Fruit fly (Drosophila melanogaster): ENCODE results near the gene PGRP-SB2.

PGRP-SB2 gene

DNA sequence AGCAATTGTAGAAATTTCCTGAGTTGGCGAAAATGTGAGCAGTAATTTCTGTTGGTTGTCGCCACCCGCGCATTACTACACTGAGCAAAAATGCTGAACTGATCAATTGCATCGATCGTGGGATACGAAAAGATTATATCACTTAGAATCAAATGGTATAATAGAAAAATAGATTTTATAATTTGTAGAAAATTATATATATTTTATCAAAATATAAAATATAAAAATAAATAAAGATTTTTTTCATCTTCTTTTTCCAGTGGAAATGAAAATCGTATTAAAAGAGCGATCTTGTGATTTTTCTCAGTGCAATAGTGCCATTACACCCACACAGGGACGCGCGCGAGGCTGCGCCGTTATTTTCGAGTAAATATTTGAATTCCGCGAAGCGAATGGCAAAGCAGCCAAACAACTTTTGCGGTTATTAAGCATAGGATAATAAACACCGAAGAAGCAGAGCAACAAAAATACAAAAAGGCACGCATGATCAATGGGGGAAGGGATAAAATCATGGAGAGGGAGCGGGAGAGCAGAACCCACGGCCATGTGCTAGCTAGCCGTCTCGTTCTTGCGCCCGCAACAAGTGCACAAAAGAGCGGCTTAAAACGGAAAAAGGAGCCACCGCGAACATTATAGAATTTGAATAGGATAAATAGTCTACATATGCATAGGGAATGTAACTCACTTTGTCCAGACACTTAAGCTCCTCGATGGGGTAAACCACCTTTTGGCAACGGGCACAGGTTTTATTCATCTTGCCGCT is 15.9 kb upstream of the PGRP-SB2 start (continued):
- TF ChIP-seq CG10654 (GFP tag; optimal IDR thresholded peaks at IDR 0.05) (peak; percentile 41), row (GFP tag; IDR thresholded peaks at IDR 0.05) (peak; percentile 61; the same call in 2 of the 3 replicates), Atf3 (GFP tag; optimal IDR thresholded peaks at IDR 0.05) (no peak), Six4 (GFP tag; optimal IDR thresholded peaks at IDR 0.05) (peak; percentile 36), CG11247 (GFP tag; IDR thresholded peaks at IDR 0.05) (no peak), CG43689 (GFP tag; IDR thresholded peaks at IDR 0.05) (no peak), CG11695 (GFP tag; IDR thresholded peaks at IDR 0.05) (peak; percentile 89), jigr1 (GFP tag; IDR thresholded peaks at IDR 0.05) (no peak), sens (GFP tag) (peak; percentile 65), unpg (GFP tag; optimal IDR thresholded peaks at IDR 0.05) (peak; percentile 60), CG13424 (tag; optimal IDR thresholded peaks at IDR 0.05) (peak; percentile 6), tap (tag; optimal IDR thresholded peaks at IDR 0.05) (no peak), jumu (GFP tag; optimal IDR thresholded peaks at IDR 0.05) (no peak), CG3726 (GFP tag; IDR thresholded peaks at IDR 0.05) (no peak), CrebB (tag; optimal IDR thresholded peaks at IDR 0.05) (no peak), CG12155 (GFP tag; optimal IDR thresholded peaks at IDR 0.05) (no peak), CG8944 (GFP tag; optimal IDR thresholded peaks at IDR 0.05) (no peak), CG9932 (GFP tag; IDR thresholded peaks at IDR 0.05) (peak; percentile 22; the same call in 1 of the 2 replicates), Hr3 (GFP tag; optimal IDR thresholded peaks at IDR 0.05) (no peak), CG7372 (GFP tag; IDR thresholded peaks at IDR 0.05) (no peak), ems (GFP tag; optimal IDR thresholded peaks at IDR 0.05) (no peak), CG30431 (GFP tag; optimal IDR thresholded peaks at IDR 0.05) (peak; percentile 1), ATbp (GFP tag; optimal IDR thresholded peaks at IDR 0.05) (peak; percentile 15), Optix (GFP tag; IDR thresholded peaks at IDR 0.05) (peak; percentile 21; the same call in 1 of the 3 replicates), sima (GFP tag; optimal IDR thresholded peaks at IDR 0.05) (no peak), fd64A (GFP tag; optimal IDR thresholded peaks at IDR 0.05) (no peak), CG18476 (GFP tag; optimal IDR thresholded peaks at IDR 0.05) (no peak), nmo (GFP tag; optimal IDR thresholded peaks at IDR 0.05) (peak; percentile 71), B-H1 (GFP tag; IDR thresholded peaks at IDR 0.05) (no peak; the same call in 2 of the 3 replicates), Blimp-1 (GFP tag; optimal IDR thresholded peaks at IDR 0.05) (peak; percentile 48), CG2116 (GFP tag; optimal IDR thresholded peaks at IDR 0.05) (peak; percentile 14), Ravus (GFP tag; IDR thresholded peaks at IDR 0.05) (no peak), CG11723 (GFP tag; optimal IDR thresholded peaks at IDR 0.05) (no peak), Usf (GFP tag; optimal IDR thresholded peaks at IDR 0.05) (no peak), aop (GFP tag; IDR thresholded peaks at IDR 0.05) (no peak), emc (GFP tag; optimal IDR thresholded peaks at IDR 0.05) (no peak), pum (GFP tag; optimal IDR thresholded peaks at IDR 0.05) (no peak), ranshi (GFP tag; IDR thresholded peaks at IDR 0.05) (peak; percentile 36; the same call in 1 of the 2 replicates), bab2 (GFP tag; optimal IDR thresholded peaks at IDR 0.05) (no peak), tx (GFP tag; optimal IDR thresholded peaks at IDR 0.05) (no peak), so (GFP tag; IDR thresholded peaks at IDR 0.05) (0 out of 3 replicates have a peak, but pooled peaks have one; percentile 39), Asciz (GFP tag; optimal IDR thresholded peaks at IDR 0.05) (peak; percentile 6), tup (GFP tag; optimal IDR thresholded peaks at IDR 0.05) (no peak), NC2β (GFP tag; optimal IDR thresholded peaks at IDR 0.05) (no peak), lmd (GFP tag; IDR thresholded peaks at IDR 0.05) (peak; percentile 71), CG1792 (GFP tag; optimal IDR thresholded peaks at IDR 0.05) (no peak), fd3F (GFP tag; optimal IDR thresholded peaks at IDR 0.05) (no peak), HmgD (GFP tag; optimal IDR thresholded peaks at IDR 0.05) (no peak), CG15601 (tag; optimal IDR thresholded peaks at IDR 0.05) (no peak), Gsc (GFP tag; IDR thresholded peaks at IDR 0.05) (no peak), cwo (GFP tag; optimal IDR thresholded peaks at IDR 0.05) (no peak)
